Fruit fly (Drosophila melanogaster) whole organism, embryonic: ENCODE measurements around the gene w.

Source experiments
- ATbp ChIP-seq: fragments of 200-800 bp; sonication (Bioruptor generic); optimal IDR thresholded peaks from 2 replicates; lab custom pipeline; 2017; ENCODE audit warnings: missing biosample characterization, mild to moderate bottlenecking, missing genetic modification characterization, missing genetic modification reagents
- Blimp-1 ChIP-seq: fragments of 200-800 bp; sonication (Bioruptor generic); optimal IDR thresholded peaks from 3 replicates; lab custom pipeline; 2018; ENCODE audit warnings: missing biosample characterization, missing genetic modification characterization, mild to moderate bottlenecking, moderate library complexity, missing genetic modification reagents
- CG10267 ChIP-seq: fragments of 200-800 bp; sonication (Bioruptor generic); optimal IDR thresholded peaks from 2 replicates; lab custom pipeline; 2018; ENCODE audit warnings: missing biosample characterization, mild to moderate bottlenecking, missing genetic modification characterization, moderate library complexity
- CG10979 ChIP-seq: fragments of 200-800 bp; sonication (Bioruptor generic); optimal IDR thresholded peaks from 2 replicates; lab custom pipeline; 2018; ENCODE audit warnings: missing biosample characterization, mild to moderate bottlenecking, missing genetic modification characterization, moderate library complexity
- CG11504 ChIP-seq: fragments of 200-800 bp; sonication (Bioruptor generic); optimal IDR thresholded peaks from 3 replicates; lab custom pipeline; 2019; ENCODE audit warnings: missing biosample characterization, mild to moderate bottlenecking, missing genetic modification characterization, moderate library complexity
- CG12391 ChIP-seq: fragments of 200-800 bp; sonication (Bioruptor generic); optimal IDR thresholded peaks from 3 replicates; lab custom pipeline; 2018; ENCODE audit warnings: missing biosample characterization, mild to moderate bottlenecking, missing genetic modification characterization, moderate library complexity
- CG12744 ChIP-seq: fragments of 200-800 bp; sonication (Bioruptor generic); optimal IDR thresholded peaks from 2 replicates; lab custom pipeline; 2016; ENCODE audit warnings: missing biosample characterization, missing genetic modification characterization
- CG12769 ChIP-seq: fragments of 200-800 bp; sonication (Bioruptor generic); optimal IDR thresholded peaks from 2 replicates; lab custom pipeline; 2019; ENCODE audit warnings: missing biosample characterization, mild to moderate bottlenecking, missing genetic modification characterization, moderate library complexity
- CG1603 ChIP-seq: fragments of 200-800 bp; sonication (Bioruptor generic); optimal IDR thresholded peaks from 2 replicates; lab custom pipeline; 2019; ENCODE audit warnings: missing biosample characterization, mild to moderate bottlenecking, missing genetic modification characterization, moderate library complexity
- CG17385 ChIP-seq: fragments of 200-800 bp; sonication (Bioruptor generic); optimal IDR thresholded peaks from 3 replicates; lab custom pipeline; 2018; ENCODE audit warnings: missing biosample characterization, mild to moderate bottlenecking, missing genetic modification characterization
- CG2120 ChIP-seq: fragments of 200-800 bp; sonication (Bioruptor generic); optimal IDR thresholded peaks from 3 replicates; lab custom pipeline; 2016; ENCODE audit warnings: missing biosample characterization, missing genetic modification characterization
- CG2678 ChIP-seq: fragments of 200-800 bp; sonication (Bioruptor generic); optimal IDR thresholded peaks from 3 replicates; lab custom pipeline; 2019; ENCODE audit warnings: missing biosample characterization, mild to moderate bottlenecking, missing genetic modification characterization, moderate library complexity
- CG31441 ChIP-seq: fragments of 200-800 bp; sonication (Bioruptor generic); IDR thresholded peaks from 2 replicates; pipeline ENCODE4 v1.3.6; 2022; ENCODE audit warnings: missing biosample characterization, missing genetic modification characterization
- CG32772 ChIP-seq: fragments of 200-800 bp; sonication (Bioruptor generic); IDR thresholded peaks from 2 replicates; pipeline ENCODE4 v1.3.6; 2022; ENCODE audit warnings: missing biosample characterization, missing genetic modification characterization
- CG4424 ChIP-seq: fragments of 200-800 bp; sonication (Bioruptor generic); optimal IDR thresholded peaks from 3 replicates; lab custom pipeline; 2016; ENCODE audit warnings: missing biosample characterization, missing genetic modification characterization
- CG6813 ChIP-seq: fragments of 200-800 bp; sonication (Bioruptor generic); optimal IDR thresholded peaks from 2 replicates; lab custom pipeline; 2017; ENCODE audit warnings: missing biosample characterization, missing genetic modification characterization, mild to moderate bottlenecking, moderate library complexity, missing genetic modification reagents
- CG7928 ChIP-seq: fragments of 200-800 bp; sonication (Bioruptor generic); optimal IDR thresholded peaks from 2 replicates; lab custom pipeline; 2017; ENCODE audit warnings: missing biosample characterization, mild to moderate bottlenecking, missing genetic modification characterization
- D ChIP-seq, 2 experiments: fragments of 200-800 bp in 1 of 2; fragments of >200 bp in 1 of 2; sonication (Bioruptor generic) in 1 of 2; optimal IDR thresholded peaks; 2 replicates in 1 of 2; 3 replicates in 1 of 2; lab custom pipeline; 2017; ENCODE audit warnings: mild to moderate bottlenecking in 1 of 2, missing biosample characterization in 1 of 2, missing genetic modification characterization in 1 of 2, missing genetic modification reagents in 1 of 2
- Dbx ChIP-seq: fragments of 200-800 bp; sonication (Bioruptor generic); IDR thresholded peaks from 3 replicates; pipeline ENCODE4 v1.3.6; 2022; ENCODE audit warnings: missing biosample characterization, missing genetic modification characterization
- HLH3B ChIP-seq: fragments of 200-800 bp; sonication (Bioruptor generic); IDR thresholded peaks from 2 replicates; pipeline ENCODE4 v1.3.6; 2022; ENCODE audit warnings: missing biosample characterization, missing genetic modification characterization
- Hr51 ChIP-seq, 2 experiments: fragments of 200-800 bp; sonication (Bioruptor generic); optimal IDR thresholded peaks; 2 replicates in 1 of 2; 3 replicates in 1 of 2; lab custom pipeline; 2016 to 2018; ENCODE audit warnings: missing biosample characterization in 2 of 2, missing genetic modification characterization in 2 of 2, mild to moderate bottlenecking in 1 of 2, moderate library complexity in 1 of 2
- Poxn ChIP-seq: fragments of 200-800 bp; sonication (Bioruptor generic); IDR thresholded peaks from 2 replicates; pipeline ENCODE4 v1.3.6; 2022; ENCODE audit warnings: missing biosample characterization, missing genetic modification characterization
- Ptx1 ChIP-seq: fragments of 200-800 bp; sonication (Bioruptor generic); IDR thresholded peaks from 2 replicates; pipeline ENCODE4 v1.3.6; 2022; ENCODE audit warnings: missing biosample characterization, missing genetic modification characterization
- Sox100B ChIP-seq: fragments of 200-800 bp; sonication (Bioruptor generic); optimal IDR thresholded peaks from 3 replicates; lab custom pipeline; 2018; ENCODE audit warnings: missing biosample characterization, mild to moderate bottlenecking, missing genetic modification characterization
- Sox102F ChIP-seq: fragments of 200-800 bp; sonication (Bioruptor generic); optimal IDR thresholded peaks from 2 replicates; lab custom pipeline; 2018; ENCODE audit warnings: missing biosample characterization, mild to moderate bottlenecking, missing genetic modification characterization, moderate library complexity
- Xbp1 ChIP-seq: fragments of 200-800 bp; sonication (Bioruptor generic); optimal IDR thresholded peaks from 3 replicates; lab custom pipeline; 2016; ENCODE audit warnings: missing biosample characterization, mild to moderate bottlenecking, missing genetic modification characterization
- ac ChIP-seq: fragments of 200-800 bp; sonication (Bioruptor generic); optimal IDR thresholded peaks from 3 replicates; lab custom pipeline; 2017; ENCODE audit warnings: missing biosample characterization, mild to moderate bottlenecking, missing genetic modification characterization
- az2 ChIP-seq: fragments of 200-800 bp; sonication (Bioruptor generic); optimal IDR thresholded peaks from 3 replicates; lab custom pipeline; 2016; ENCODE audit warnings: missing biosample characterization, missing genetic modification characterization
- bcd ChIP-seq: fragments of 200-800 bp; sonication (Bioruptor generic); optimal IDR thresholded peaks from 2 replicates; lab custom pipeline; 2017; ENCODE audit warnings: missing biosample characterization, mild to moderate bottlenecking, missing genetic modification characterization
- bsh ChIP-seq, 2 experiments: fragments of 200-800 bp; sonication (Bioruptor generic); optimal IDR thresholded peaks; 2 replicates each; lab custom pipeline; 2017 to 2018; ENCODE audit warnings: mild to moderate bottlenecking in 2 of 2, missing biosample characterization in 2 of 2, missing genetic modification characterization in 2 of 2, moderate library complexity in 1 of 2
- ci ChIP-seq: fragments of 200-800 bp; sonication (Bioruptor generic); IDR thresholded peaks from 3 replicates; pipeline ENCODE4 v1.3.6; 2022; ENCODE audit warnings: missing biosample characterization, missing genetic modification characterization
- crol ChIP-seq: fragments of 200-800 bp; sonication (Bioruptor generic); IDR thresholded peaks from 2 replicates; pipeline ENCODE4 v1.3.6; 2022; ENCODE audit warnings: missing biosample characterization, missing genetic modification characterization
- dpn ChIP-seq, 2 experiments: fragments of 200-800 bp; sonication (Bioruptor generic); optimal IDR thresholded peaks; 3 replicates each; lab custom pipeline; 2016; ENCODE audit warnings: missing biosample characterization in 2 of 2, missing genetic modification characterization in 2 of 2
- esg ChIP-seq: fragments of 200-800 bp; sonication (Bioruptor generic); conservative IDR thresholded peaks from 2 replicates; pipeline ENCODE4 v1.3.6; 2022; ENCODE audit warnings: missing biosample characterization, missing genetic modification characterization
- ewg ChIP-seq: fragments of 200-800 bp; sonication (Bioruptor generic); optimal IDR thresholded peaks from 3 replicates; lab custom pipeline; 2017; ENCODE audit warnings: mild to moderate bottlenecking, missing biosample characterization, missing genetic modification reagents, missing genetic modification characterization
- gem ChIP-seq: fragments of 200-800 bp; sonication (Bioruptor generic); optimal IDR thresholded peaks from 2 replicates; lab custom pipeline; 2019; ENCODE audit warnings: missing biosample characterization, mild to moderate bottlenecking, missing genetic modification characterization, moderate library complexity
- lbe ChIP-seq: fragments of 200-800 bp; sonication (Bioruptor generic); optimal IDR thresholded peaks from 2 replicates; lab custom pipeline; 2016; ENCODE audit warnings: missing biosample characterization, mild to moderate bottlenecking, missing genetic modification characterization
- lilli ChIP-seq: fragments of 200-800 bp; sonication (Bioruptor generic); optimal IDR thresholded peaks from 3 replicates; lab custom pipeline; 2016; ENCODE audit warnings: missing biosample characterization, missing genetic modification characterization
- nmo ChIP-seq: fragments of 200-800 bp; sonication (Bioruptor generic); optimal IDR thresholded peaks from 2 replicates; lab custom pipeline; 2018; ENCODE audit warnings: missing biosample characterization, mild to moderate bottlenecking, missing genetic modification characterization, moderate library complexity
- otp ChIP-seq: fragments of 200-800 bp; sonication (Bioruptor generic); IDR thresholded peaks from 3 replicates; pipeline ENCODE4, ENCODE4 v1.3.6; 2022; ENCODE audit warnings: missing biosample characterization, missing genetic modification characterization
- phol ChIP-seq: fragments of 200-800 bp; sonication (Bioruptor generic); optimal IDR thresholded peaks from 3 replicates; lab custom pipeline; 2018; ENCODE audit warnings: missing biosample characterization, mild to moderate bottlenecking, missing genetic modification characterization, moderate library complexity
- prd ChIP-seq, 3 experiments: fragments of >200 bp in 2 of 3; fragments of 200-800 bp in 1 of 3; sonication (Bioruptor generic) in 1 of 3; optimal IDR thresholded peaks in 2 of 3; IDR thresholded peaks in 1 of 3; 2 replicates in 2 of 3; 3 replicates in 1 of 3; pipeline versions ENCODE4 v1.3.6 to Lab custom; 2017 to 2022; ENCODE audit warnings: missing biosample characterization in 1 of 3, missing genetic modification characterization in 1 of 3
- seq ChIP-seq: fragments of 200-800 bp; sonication (Bioruptor generic); IDR thresholded peaks from 2 replicates; pipeline ENCODE4 v1.3.6; 2022; ENCODE audit warnings: missing biosample characterization, missing genetic modification characterization
- sisA ChIP-seq: fragments of 200-800 bp; sonication (Bioruptor generic); IDR thresholded peaks from 2 replicates; pipeline ENCODE4 v1.3.6; 2022; ENCODE audit warnings: missing biosample characterization, missing genetic modification characterization
- ssp ChIP-seq: fragments of 200-800 bp; sonication (Bioruptor generic); IDR thresholded peaks from 2 replicates; pipeline ENCODE4 v1.3.6; 2022; ENCODE audit warnings: missing biosample characterization, missing genetic modification characterization
- stc ChIP-seq: fragments of 200-800 bp; sonication (Bioruptor generic); IDR thresholded peaks from 2 replicates; pipeline ENCODE4 v1.3.6; 2022; ENCODE audit warnings: missing biosample characterization, missing genetic modification characterization
- sug ChIP-seq: fragments of 200-800 bp; optimal IDR thresholded peaks from 2 replicates; lab custom pipeline; 2019; ENCODE audit warnings: missing biosample characterization, mild to moderate bottlenecking, missing genetic modification characterization, moderate library complexity
- trh ChIP-seq: fragments of 200-800 bp; sonication (Bioruptor generic); optimal IDR thresholded peaks from 2 replicates; lab custom pipeline; 2016; ENCODE audit warnings: missing biosample characterization, missing genetic modification characterization

w gene

dm6 chrX:2757400-2757799, 38.9 kb downstream of the w start (continued):
- TF ChIP-seq crol (GFP tag; lab: Robert Waterston, UW) = no peak
- peak; percentile 17; the same call in 1 of the 2 replicates for TF ChIP-seq seq (GFP tag; lab: Robert Waterston, UW)
- TF ChIP-seq Dbx (GFP tag; lab: Robert Waterston, UW) = peak; percentile 44; the same call in 1 of the 3 replicates
- peak; percentile 17 for TF ChIP-seq CG17385 (GFP tag; lab: Kevin White, UChicago)
- no peak for TF ChIP-seq lbe (GFP tag; lab: Kevin White, UChicago)
- TF ChIP-seq ac = no peak
- TF ChIP-seq CG7928 (GFP tag; lab: Kevin White, UChicago) = no peak
- peak; percentile 38 for TF ChIP-seq gem
- TF ChIP-seq Sox100B (GFP tag; lab: Kevin White, UChicago) = peak; percentile 1
- peak; percentile 28 for TF ChIP-seq Xbp1 (GFP tag; lab: Kevin White, UChicago)
- TF ChIP-seq ATbp = peak; percentile 8
- peak; percentile 20 for TF ChIP-seq CG10979 (tag; lab: Kevin White, UChicago)
- TF ChIP-seq Ptx1 (GFP tag; lab: Robert Waterston, UW) = peak; percentile 58
- no peak for TF ChIP-seq D (optimal IDR thresholded peaks at IDR 0.05; lab: Kevin White, UChicago)
- peak; percentile 5 for TF ChIP-seq D (GFP tag; optimal IDR thresholded peaks at IDR 0.05; lab: Kevin White, UChicago)
- peak; percentile 49 for TF ChIP-seq CG32772
- no peak for TF ChIP-seq CG6813
- TF ChIP-seq nmo (GFP tag; lab: Kevin White, UChicago) = peak; percentile 25
- no peak for TF ChIP-seq CG12744 (GFP tag; lab: Kevin White, UChicago)
- peak; percentile 23 for TF ChIP-seq bcd (GFP tag; lab: Kevin White, UChicago)
- TF ChIP-seq sug = no peak
- no peak for TF ChIP-seq trh
- peak; percentile 52 for TF ChIP-seq CG2678 (tag; lab: Kevin White, UChicago)
- TF ChIP-seq CG4424 = peak; percentile 23
- no peak for TF ChIP-seq otp (GFP tag; lab: Robert Waterston, UW)
- peak; percentile 39 for TF ChIP-seq CG12769 (tag; lab: Kevin White, UChicago)
- peak; percentile 32 for TF ChIP-seq CG2120
- peak in 1 of 2 experiments; percentile 14 for TF ChIP-seq Hr51 (GFP tag; optimal IDR thresholded peaks at IDR 0.05; lab: Kevin White, UChicago)
- 0 out of 2 replicates have a peak, but pooled peaks have one; percentile 29 for TF ChIP-seq CG31441 (GFP tag; lab: Robert Waterston, UW)
- TF ChIP-seq HLH3B (GFP tag; lab: Robert Waterston, UW) = peak; percentile 56
- TF ChIP-seq ewg (GFP tag; lab: Kevin White, UChicago) = peak; percentile 5
- TF ChIP-seq ci = 0 out of 3 replicates have a peak, but pooled peaks have one; percentile 41
- TF ChIP-seq prd (optimal IDR thresholded peaks at IDR 0.05; lab: Kevin White, UChicago) = no peak
- 0 out of 3 replicates have a peak, but pooled peaks have one; percentile 29 for TF ChIP-seq prd (GFP tag; IDR thresholded peaks at IDR 0.05; lab: Robert Waterston, UW)
- no peak for TF ChIP-seq Poxn
- TF ChIP-seq bsh (GFP tag; optimal IDR thresholded peaks at IDR 0.05; lab: Kevin White, UChicago) = peak in 1 of 2 experiments; percentile 35
- peak; percentile 23; the same call in 1 of the 2 replicates for TF ChIP-seq ssp
- peak; percentile 46 for TF ChIP-seq CG1603 (tag; lab: Kevin White, UChicago)
- peak; percentile 45; the same call in 1 of the 2 replicates for TF ChIP-seq sisA (GFP tag; lab: Robert Waterston, UW)
- TF ChIP-seq stc = peak; percentile 35; the same call in 1 of the 2 replicates
- peak; percentile 52 for TF ChIP-seq Sox102F
- peak in 1 of 2 experiments; percentile 6 for TF ChIP-seq dpn (GFP tag; optimal IDR thresholded peaks at IDR 0.05; lab: Kevin White, UChicago)
- TF ChIP-seq az2 = peak; percentile 14
- TF ChIP-seq CG12391 = peak; percentile 0
- TF ChIP-seq lilli (GFP tag; lab: Kevin White, UChicago) = no peak
- no peak for TF ChIP-seq esg (GFP tag; lab: Robert Waterston, UW)
- peak; percentile 29 for TF ChIP-seq phol (tag; lab: Kevin White, UChicago)
- peak; percentile 52 for TF ChIP-seq Blimp-1 (GFP tag; lab: Kevin White, UChicago)
- TF ChIP-seq CG11504 (tag; lab: Kevin White, UChicago) = peak; percentile 58
- peak; percentile 9 for TF ChIP-seq CG10267
